Worm (Caenorhabditis elegans): ENCODE measurements around the gene C34F11.8.

The C34F11.8 gene

DNA sequence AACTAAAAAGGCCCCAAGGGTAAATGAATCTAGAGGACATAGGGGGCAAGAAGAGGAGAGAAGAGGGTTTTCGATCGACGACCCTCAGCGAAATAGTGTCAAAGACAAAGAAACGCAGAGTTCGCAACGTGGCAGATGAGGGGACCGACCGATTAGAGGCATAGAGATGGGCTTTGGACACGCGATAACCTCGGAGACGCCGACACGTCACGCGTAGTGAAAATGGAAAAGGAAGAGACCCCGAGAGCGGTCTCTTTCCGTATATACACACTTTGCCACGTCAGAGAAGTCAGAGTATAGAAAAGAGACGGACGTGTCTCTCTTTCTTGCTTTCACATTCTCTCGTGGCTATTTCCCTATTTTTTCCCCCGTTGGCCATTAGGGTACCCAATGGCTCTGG, 29.3 kb downstream of the C34F11.8 start (continued):
- TF ChIP-seq lsy-2 (tag; optimal IDR thresholded peaks at IDR 0.05) = peak; percentile 39 to 73
- TF ChIP-seq ama-1 (optimal IDR thresholded peaks at IDR 0.05) = no peak
- TF ChIP-seq Y48G9A.11 (GFP tag; IDR thresholded peaks at IDR 0.05) = no peak
- no peak for TF ChIP-seq snpc-4 (tag; optimal IDR thresholded peaks at IDR 0.05)
- TF ChIP-seq egl-43 (GFP tag; IDR thresholded peaks at IDR 0.05) = peak; percentile 78
- no peak for TF ChIP-seq mdt-29 (GFP tag; IDR thresholded peaks at IDR 0.05)
- peak; percentile 21 for TF ChIP-seq lin-13 (GFP tag; optimal IDR thresholded peaks at IDR 0.05)
- no peak for TF ChIP-seq R02D3.7 (tag; optimal IDR thresholded peaks at IDR 0.05)
- no peak for TF ChIP-seq duxl-1 (tag; optimal IDR thresholded peaks at IDR 0.05; ENCODE audit: poor library complexity)
- peak; percentile 48 for TF ChIP-seq lin-38 (GFP tag; IDR thresholded peaks at IDR 0.05)
- peak; percentile 60 for TF ChIP-seq ces-1 (GFP tag; optimal IDR thresholded peaks at IDR 0.05)
- TF ChIP-seq nhr-77 (tag; optimal IDR thresholded peaks at IDR 0.05) = no peak
- TF ChIP-seq T20F7.1 (GFP tag; optimal IDR thresholded peaks at IDR 0.05) = peak; percentile 7

- TF ChIP-seq aha-1 (tag) (peak; percentile 86), Y75B8A.6 (GFP tag; IDR thresholded peaks at IDR 0.05) (no peak)
Observed at ce11 chrII:5180272-5180671, 30.5 kb downstream of the C34F11.8 start.

DNA sequence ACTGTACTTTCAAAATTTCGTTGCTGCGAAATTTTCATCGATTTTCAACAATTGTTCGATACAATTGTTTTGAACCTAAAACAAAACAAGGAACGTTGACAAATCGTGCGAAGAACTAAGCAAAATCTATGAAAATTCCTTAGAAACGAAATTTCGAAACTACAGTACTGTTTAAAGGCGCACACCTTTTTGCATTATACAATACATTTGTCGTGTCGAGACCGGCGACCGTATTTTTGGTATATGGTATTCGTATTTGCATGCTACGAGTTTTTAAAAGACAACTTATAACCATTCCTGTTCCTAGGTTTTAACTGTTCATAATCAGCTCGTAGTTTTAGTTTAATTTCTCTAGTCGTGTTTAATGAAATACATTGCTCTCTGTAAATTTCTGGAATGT, 32.2 kb downstream of the C34F11.8 start:
- TF ChIP-seq lin-13 (GFP tag; optimal IDR thresholded peaks at IDR 0.05) (no peak), Y5F2A.4 (GFP tag; optimal IDR thresholded peaks at IDR 0.05) (no peak), madf-9 (GFP tag; conservative IDR thresholded peaks at IDR 0.05) (no peak), unc-62 (GFP tag; optimal IDR thresholded peaks at IDR 0.05 in 1 of 2) (no peak), unc-62 (tag; optimal IDR thresholded peaks at IDR 0.05) (no peak), lir-3 (tag; optimal IDR thresholded peaks at IDR 0.05) (no peak), ZK337.2 (GFP tag; IDR thresholded peaks at IDR 0.05) (no peak), egl-27 (tag; optimal IDR thresholded peaks at IDR 0.05) (no peak), nhr-102 (tag; optimal IDR thresholded peaks at IDR 0.05) (no peak), ceh-32 (tag; optimal IDR thresholded peaks at IDR 0.05; ENCODE audit: poor library complexity) (no peak), pha-4 (GFP tag; IDR thresholded peaks at IDR 0.05) (no peak), pha-4 (tag; optimal IDR thresholded peaks at IDR 0.05) (no peak), nhr-48 (tag; optimal IDR thresholded peaks at IDR 0.05) (no peak), hlh-30 (tag; optimal IDR thresholded peaks at IDR 0.05; ENCODE audit: insufficient read depth) (no peak), ztf-11 (tag; optimal IDR thresholded peaks at IDR 0.05) (no peak), aly-2 (tag; optimal IDR thresholded peaks at IDR 0.05) (no peak), mdt-29 (GFP tag; IDR thresholded peaks at IDR 0.05) (no peak), saeg-2 (GFP tag; IDR thresholded peaks at IDR 0.05) (0 out of 2 replicates have a peak, but pooled peaks have one; percentile 21), nhr-42 (GFP tag; IDR thresholded peaks at IDR 0.05) (no peak), Y105C5A.15 (GFP tag; IDR thresholded peaks at IDR 0.05) (no peak), Y75B8A.6 (GFP tag; IDR thresholded peaks at IDR 0.05) (0 out of 2 replicates have a peak, but pooled peaks have one; percentile 12), nhr-10 (tag; optimal IDR thresholded peaks at IDR 0.05) (no peak), lin-1 (GFP tag; IDR thresholded peaks at IDR 0.05) (no peak), ceh-82 (tag; optimal IDR thresholded peaks at IDR 0.05) (no peak), Y48G9A.11 (GFP tag; IDR thresholded peaks at IDR 0.05) (no peak), zip-11 (GFP tag; IDR thresholded peaks at IDR 0.05) (no peak), spr-1 (tag; optimal IDR thresholded peaks at IDR 0.05) (no peak), aha-1 (tag) (no peak), egl-43 (GFP tag; IDR thresholded peaks at IDR 0.05) (no peak), lsy-2 (tag; optimal IDR thresholded peaks at IDR 0.05) (peak in 1 of 2 experiments; percentile 11), nhr-25 (tag; optimal IDR thresholded peaks at IDR 0.05; ENCODE audit: borderline replicate concordance, insufficient read depth) (no peak), sdz-12 (GFP tag; optimal IDR thresholded peaks at IDR 0.05) (peak; percentile 40), ama-1 (optimal IDR thresholded peaks at IDR 0.05) (no peak), nhr-76 (tag; optimal IDR thresholded peaks at IDR 0.05) (no peak), T20F7.1 (GFP tag; optimal IDR thresholded peaks at IDR 0.05) (no peak), cey-2 (tag; optimal IDR thresholded peaks at IDR 0.05; ENCODE audit: borderline replicate concordance, insufficient read depth) (no peak), mxl-2 (GFP tag; conservative IDR thresholded peaks at IDR 0.05) (no peak), skn-1 (tag; optimal IDR thresholded peaks at IDR 0.05) (no peak), mes-2 (tag; optimal IDR thresholded peaks at IDR 0.05; ENCODE audit: poor library complexity, severe bottlenecking) (no peak), F26F4.8 (GFP tag; conservative IDR thresholded peaks at IDR 0.05) (no peak), ceh-28 (tag; optimal IDR thresholded peaks at IDR 0.05) (no peak)
